Fruit fly (Drosophila melanogaster): ENCODE results near the gene Cnot4.

DNA sequence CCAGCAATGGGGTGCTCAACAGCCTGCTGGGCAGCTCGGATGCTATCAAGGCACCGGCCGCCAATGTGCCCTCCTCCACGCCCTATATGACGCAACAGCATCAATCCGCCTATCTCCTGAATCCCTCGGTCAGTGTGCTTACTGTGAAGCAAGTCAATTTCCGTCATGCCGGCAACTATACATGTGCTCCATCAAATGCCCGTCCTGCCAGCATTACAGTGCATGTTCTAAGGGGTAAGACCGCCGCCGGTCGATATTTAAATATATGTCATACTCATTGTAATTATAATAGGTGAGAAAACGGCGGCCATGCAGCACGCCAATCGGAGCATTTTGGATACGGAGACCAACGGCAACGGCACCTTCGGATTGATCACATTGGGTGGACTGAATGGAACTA is 17.9 kb upstream of the Cnot4 start:
- TF ChIP-seq net (GFP tag; optimal IDR thresholded peaks at IDR 0.05) (no peak), salr (GFP tag; optimal IDR thresholded peaks at IDR 0.05) (no peak)

Measured in whole organism, prepupa.